Worm (Caenorhabditis elegans): ENCODE results near the gene lido-14.

- TF ChIP-seq R02D3.7 (tag; optimal IDR thresholded peaks at IDR 0.05) (no peak), aha-1 (tag) (no peak), zfp-3 (GFP tag; conservative IDR thresholded peaks at IDR 0.05) (no peak)
Observed at ce11 chrII:3337039-3337438, 21.9 kb upstream of the lido-14 start, which contains the start of gene F14D2.19.

Data from whole organism, L4 larva.